Fruit fly (Drosophila melanogaster) whole organism, adult: Measurements from ENCODE around the gene CG34181.

Source experiments
- CG11617 ChIP-seq: fragments of 200-800 bp; sonication (Bioruptor generic); optimal IDR thresholded peaks from 2 replicates; lab custom pipeline; 2017; ENCODE audit warnings: mild to moderate bottlenecking, missing biosample characterization, missing genetic modification reagents, missing genetic modification characterization
- CG12768 ChIP-seq: fragments of 200-800 bp; sonication (Bioruptor generic); optimal IDR thresholded peaks from 2 replicates; lab custom pipeline; 2017; ENCODE audit warnings: missing biosample characterization, missing genetic modification characterization, mild to moderate bottlenecking, moderate library complexity, missing genetic modification reagents
- CG14711 ChIP-seq: fragments of 200-800 bp; sonication (Bioruptor generic); optimal IDR thresholded peaks from 2 replicates; lab custom pipeline; 2018; ENCODE audit warnings: missing biosample characterization, mild to moderate bottlenecking, missing genetic modification characterization, moderate library complexity
- CG1620 ChIP-seq: fragments of 200-800 bp; sonication (Bioruptor generic); optimal IDR thresholded peaks from 2 replicates; lab custom pipeline; 2016; ENCODE audit warnings: missing biosample characterization, missing genetic modification characterization
- CG5204 ChIP-seq: fragments of 200-800 bp; sonication (Bioruptor generic); optimal IDR thresholded peaks from 2 replicates; lab custom pipeline; 2016; ENCODE audit warnings: missing biosample characterization, missing genetic modification characterization
- CG7045 ChIP-seq: fragments of 200-800 bp; sonication (Bioruptor generic); optimal IDR thresholded peaks from 2 replicates; lab custom pipeline; 2017; ENCODE audit warnings: missing biosample characterization, mild to moderate bottlenecking, missing genetic modification characterization
- CG7101 ChIP-seq: fragments of 200-800 bp; sonication (Bioruptor generic); optimal IDR thresholded peaks from 2 replicates; lab custom pipeline; 2018; ENCODE audit warnings: missing biosample characterization, mild to moderate bottlenecking, missing genetic modification characterization, moderate library complexity
- bab1 ChIP-seq: fragments of 200-800 bp; sonication (Bioruptor generic); optimal IDR thresholded peaks from 3 replicates; lab custom pipeline; 2019; ENCODE audit warnings: missing biosample characterization, mild to moderate bottlenecking, missing genetic modification characterization, moderate library complexity
- cic ChIP-seq: fragments of 200-800 bp; sonication (Bioruptor generic); optimal IDR thresholded peaks from 2 replicates; lab custom pipeline; 2017; ENCODE audit warnings: missing biosample characterization, mild to moderate bottlenecking, missing genetic modification characterization, moderate library complexity
- kay ChIP-seq: fragments of 200-800 bp; sonication (Bioruptor generic); peaks from one replicate; lab custom pipeline; 2016; ENCODE audit warnings: missing biosample characterization, missing genetic modification characterization, borderline replicate concordance
- pad ChIP-seq: fragments of 200-800 bp; sonication (Bioruptor generic); optimal IDR thresholded peaks from 3 replicates; lab custom pipeline; 2017; ENCODE audit warnings: missing biosample characterization, missing genetic modification characterization, mild to moderate bottlenecking, moderate library complexity, missing genetic modification reagents
- tj ChIP-seq: fragments of 200-800 bp; sonication (Bioruptor generic); optimal IDR thresholded peaks from 3 replicates; lab custom pipeline; 2017; ENCODE audit warnings: missing biosample characterization, mild to moderate bottlenecking, missing genetic modification characterization, moderate library complexity

- TF ChIP-seq CG1620 (GFP tag; lab: Kevin White, UChicago) = no peak
- TF ChIP-seq CG12768 (GFP tag; lab: Kevin White, UChicago) = no peak
- TF ChIP-seq bab1 (GFP tag; lab: Kevin White, UChicago) = no peak
- TF ChIP-seq kay (GFP tag; lab: Kevin White, UChicago) = no peak
- no peak for TF ChIP-seq CG7101 (tag; lab: Kevin White, UChicago)
- no peak for TF ChIP-seq CG5204 (GFP tag; lab: Kevin White, UChicago)
- no peak for TF ChIP-seq pad (GFP tag; lab: Kevin White, UChicago)
- no peak for TF ChIP-seq cic (GFP tag; lab: Kevin White, UChicago)
- TF ChIP-seq tj (GFP tag; lab: Kevin White, UChicago) = no peak
- TF ChIP-seq CG11617 (GFP tag; lab: Kevin White, UChicago) = no peak
- no peak for TF ChIP-seq CG14711 (tag; lab: Kevin White, UChicago)
- TF ChIP-seq CG7045 (GFP tag; lab: Kevin White, UChicago) = no peak
Observed at dm6 chr2L:9369724-9370123, 2.3 kb downstream of the CG34181 start.
